Fruit fly (Drosophila melanogaster) whole organism, embryonic: Measurements from ENCODE around the gene Ssu72.
A peak's percentile ranks its signal among the peaks of the same experiment; 100 is the strongest.

Experiments used
- BEAF-32 ChIP-seq: fragments of 200-800 bp; sonication (Bioruptor generic); optimal IDR thresholded peaks from 3 replicates; lab custom pipeline; 2017; ENCODE audit warnings: missing biosample characterization, missing genetic modification characterization, mild to moderate bottlenecking, moderate library complexity, missing genetic modification reagents
- CG10959 ChIP-seq: fragments of 200-800 bp; sonication (Bioruptor generic); IDR thresholded peaks from 2 replicates; pipeline ENCODE4 v1.3.6; 2022; ENCODE audit warnings: missing biosample characterization, missing genetic modification characterization
- CG11456 ChIP-seq: fragments of 200-800 bp; sonication (Bioruptor generic); IDR thresholded peaks from 3 replicates; pipeline ENCODE4 v1.3.6; 2022; ENCODE audit warnings: missing biosample characterization, missing genetic modification characterization
- CG12299 ChIP-seq: fragments of 200-800 bp; sonication (Bioruptor generic); optimal IDR thresholded peaks from 2 replicates; lab custom pipeline; 2018; ENCODE audit warnings: missing biosample characterization, mild to moderate bottlenecking, missing genetic modification characterization
- CG1233 ChIP-seq: fragments of 200-800 bp; sonication (Bioruptor generic); optimal IDR thresholded peaks from 4 replicates; lab custom pipeline; 2018; ENCODE audit warnings: missing biosample characterization, mild to moderate bottlenecking, missing genetic modification characterization
- CG13123 ChIP-seq: fragments of 200-800 bp; sonication (Bioruptor generic); optimal IDR thresholded peaks from 2 replicates; lab custom pipeline; 2016; ENCODE audit warnings: missing biosample characterization, missing genetic modification characterization
- CG13424 ChIP-seq: fragments of 200-800 bp; sonication (Bioruptor generic); optimal IDR thresholded peaks from 2 replicates; lab custom pipeline; 2019; ENCODE audit warnings: missing biosample characterization, mild to moderate bottlenecking, missing genetic modification characterization, moderate library complexity
- CG14050 ChIP-seq: fragments of 200-800 bp; sonication (Bioruptor generic); IDR thresholded peaks from 3 replicates; pipeline ENCODE4 v1.3.6; 2022; ENCODE audit warnings: missing biosample characterization, missing genetic modification characterization
- CG15269 ChIP-seq: fragments of 200-800 bp; sonication (Bioruptor generic); optimal IDR thresholded peaks from 2 replicates; lab custom pipeline; 2018; ENCODE audit warnings: missing biosample characterization, mild to moderate bottlenecking, missing genetic modification characterization, moderate library complexity
- CG1529 ChIP-seq: fragments of 200-800 bp; sonication (Bioruptor generic); optimal IDR thresholded peaks from 3 replicates; lab custom pipeline; 2018; ENCODE audit warnings: missing biosample characterization, missing genetic modification characterization
- CG16813 ChIP-seq: fragments of 200-800 bp; sonication (Bioruptor generic); IDR thresholded peaks from 3 replicates; pipeline ENCODE4 v1.3.6; 2022; ENCODE audit warnings: missing biosample characterization, missing genetic modification characterization; ENCODE audit not compliant: partially characterized antibody
- CG16815 ChIP-seq: fragments of 200-800 bp; sonication (Bioruptor generic); optimal IDR thresholded peaks from 3 replicates; lab custom pipeline; 2017; ENCODE audit warnings: missing biosample characterization, mild to moderate bottlenecking, missing genetic modification characterization
- CG17568 ChIP-seq: fragments of 200-800 bp; sonication (Bioruptor generic); optimal IDR thresholded peaks from 2 replicates; lab custom pipeline; 2018; ENCODE audit warnings: missing biosample characterization, mild to moderate bottlenecking, missing genetic modification characterization, moderate library complexity
- CG17802 ChIP-seq: fragments of 200-800 bp; sonication (Bioruptor generic); optimal IDR thresholded peaks from 2 replicates; lab custom pipeline; 2018; ENCODE audit warnings: missing biosample characterization, mild to moderate bottlenecking, missing genetic modification characterization, moderate library complexity
- CG2875 ChIP-seq: fragments of 200-800 bp; sonication (Bioruptor generic); optimal IDR thresholded peaks from 2 replicates; lab custom pipeline; 2017; ENCODE audit warnings: missing biosample characterization, mild to moderate bottlenecking, missing genetic modification characterization, missing genetic modification reagents
- CG32532 ChIP-seq: fragments of 200-800 bp; sonication (Bioruptor generic); IDR thresholded peaks from 2 replicates; pipeline ENCODE4 v1.3.6; 2022; ENCODE audit warnings: missing biosample characterization, missing genetic modification characterization
- CG34224 ChIP-seq: fragments of 200-800 bp; sonication (Bioruptor generic); IDR thresholded peaks from 3 replicates; pipeline ENCODE4 v1.3.6; 2022; ENCODE audit warnings: missing biosample characterization, missing genetic modification characterization; ENCODE audit not compliant: partially characterized antibody
- CG42726 ChIP-seq: fragments of 200-800 bp; sonication (Bioruptor generic); IDR thresholded peaks from 2 replicates; pipeline ENCODE4 v1.3.6; 2022; ENCODE audit warnings: missing biosample characterization, missing genetic modification characterization; ENCODE audit not compliant: partially characterized antibody
- CG4328 ChIP-seq: fragments of 200-800 bp; sonication (Bioruptor generic); optimal IDR thresholded peaks from 3 replicates; lab custom pipeline; 2017; ENCODE audit warnings: missing biosample characterization, missing genetic modification reagents, missing genetic modification characterization
- CG4617 ChIP-seq: fragments of 200-800 bp; sonication (Bioruptor generic); optimal IDR thresholded peaks from 3 replicates; lab custom pipeline; 2016; ENCODE audit warnings: missing biosample characterization, missing genetic modification characterization, borderline replicate concordance
- CG6272 ChIP-seq: fragments of 200-800 bp; sonication (Bioruptor generic); IDR thresholded peaks from 2 replicates; pipeline ENCODE4 v1.3.6; 2022; ENCODE audit warnings: missing biosample characterization, missing genetic modification characterization
- CG7357 ChIP-seq: fragments of 200-800 bp; sonication (Bioruptor generic); IDR thresholded peaks from 3 replicates; pipeline ENCODE4 v1.3.6; 2022; ENCODE audit warnings: missing biosample characterization, missing genetic modification characterization
- CG7963 ChIP-seq: fragments of 200-800 bp; sonication (Bioruptor generic); IDR thresholded peaks from 3 replicates; pipeline ENCODE4 v1.3.6; 2022; ENCODE audit warnings: missing biosample characterization, missing genetic modification characterization; ENCODE audit not compliant: partially characterized antibody
- CkIIα-i1 ChIP-seq: fragments of 200-800 bp; sonication (Bioruptor generic); IDR thresholded peaks from 2 replicates; pipeline ENCODE4 v1.3.6; 2022; ENCODE audit warnings: missing biosample characterization, missing genetic modification characterization
- Doc3 ChIP-seq: fragments of 200-800 bp; sonication (Bioruptor generic); IDR thresholded peaks from 3 replicates; pipeline ENCODE4 v1.3.6; 2022; ENCODE audit warnings: missing biosample characterization, missing genetic modification characterization; ENCODE audit not compliant: partially characterized antibody
- Dref ChIP-seq: fragments of 200-800 bp; sonication (Bioruptor generic); IDR thresholded peaks from 2 replicates; pipeline ENCODE4 v1.3.6; 2022; ENCODE audit warnings: missing biosample characterization, missing genetic modification characterization
- E2f1 ChIP-seq: fragments of 200-800 bp; sonication (Bioruptor generic); IDR thresholded peaks from 2 replicates; pipeline ENCODE4 v1.3.6; 2022; ENCODE audit warnings: missing biosample characterization, missing genetic modification characterization
- ERR ChIP-seq: fragments of 200-800 bp; sonication (Bioruptor generic); optimal IDR thresholded peaks from 2 replicates; lab custom pipeline; 2016; ENCODE audit warnings: missing biosample characterization, missing genetic modification characterization
- Fer1 ChIP-seq: fragments of 200-800 bp; sonication (Bioruptor generic); optimal IDR thresholded peaks from 2 replicates; lab custom pipeline; 2017; ENCODE audit warnings: missing biosample characterization, mild to moderate bottlenecking, missing genetic modification characterization
- Fer3 ChIP-seq: fragments of 200-800 bp; sonication (Bioruptor generic); optimal IDR thresholded peaks from 2 replicates; lab custom pipeline; 2018; ENCODE audit warnings: missing biosample characterization, mild to moderate bottlenecking, missing genetic modification characterization, moderate library complexity
- Jarid2 ChIP-seq: fragments of 200-800 bp; sonication (Bioruptor generic); optimal IDR thresholded peaks from 3 replicates; lab custom pipeline; 2017; ENCODE audit warnings: mild to moderate bottlenecking, missing biosample characterization, missing genetic modification reagents, missing genetic modification characterization
- Max ChIP-seq: fragments of 200-800 bp; sonication (Bioruptor generic); optimal IDR thresholded peaks from 2 replicates; lab custom pipeline; 2016; ENCODE audit warnings: missing biosample characterization, mild to moderate bottlenecking, missing genetic modification characterization
- Med ChIP-seq: fragments of 200-800 bp; sonication (Bioruptor generic); peaks from one replicate; lab custom pipeline; 2016; ENCODE audit warnings: missing biosample characterization, missing genetic modification characterization, mild to moderate bottlenecking, inconsistent platforms, moderate library complexity
- Nf-YB ChIP-seq: fragments of 200-800 bp; sonication (Bioruptor generic); optimal IDR thresholded peaks from 3 replicates; lab custom pipeline; 2019; ENCODE audit warnings: missing biosample characterization, mild to moderate bottlenecking, missing genetic modification characterization, moderate library complexity
- Ssrp ChIP-seq: fragments of 200-800 bp; sonication (Bioruptor generic); optimal IDR thresholded peaks from 2 replicates; lab custom pipeline; 2018; ENCODE audit warnings: missing biosample characterization, mild to moderate bottlenecking, missing genetic modification characterization, moderate library complexity
- ase ChIP-seq: fragments of 200-800 bp; sonication (Bioruptor generic); IDR thresholded peaks from 3 replicates; pipeline ENCODE4 v1.3.6; 2022; ENCODE audit warnings: missing biosample characterization, missing genetic modification characterization
- crol ChIP-seq: fragments of 200-800 bp; sonication (Bioruptor generic); IDR thresholded peaks from 2 replicates; pipeline ENCODE4 v1.3.6; 2022; ENCODE audit warnings: missing biosample characterization, missing genetic modification characterization
- dmrt99B ChIP-seq: fragments of 200-800 bp; sonication (Bioruptor generic); optimal IDR thresholded peaks from 2 replicates; lab custom pipeline; 2018; ENCODE audit warnings: missing biosample characterization, mild to moderate bottlenecking, missing genetic modification characterization, moderate library complexity
- exex ChIP-seq: fragments of 200-800 bp; sonication (Bioruptor generic); optimal IDR thresholded peaks from 4 replicates; lab custom pipeline; 2018; ENCODE audit warnings: missing biosample characterization, mild to moderate bottlenecking, missing genetic modification characterization, moderate library complexity
- gem ChIP-seq: fragments of 200-800 bp; sonication (Bioruptor generic); optimal IDR thresholded peaks from 2 replicates; lab custom pipeline; 2019; ENCODE audit warnings: missing biosample characterization, mild to moderate bottlenecking, missing genetic modification characterization, moderate library complexity
- grau ChIP-seq: fragments of 200-800 bp; optimal IDR thresholded peaks from 3 replicates; lab custom pipeline; 2019; ENCODE audit warnings: missing biosample characterization, mild to moderate bottlenecking, missing genetic modification characterization, moderate library complexity
- h ChIP-seq: fragments of >200 bp; optimal IDR thresholded peaks from 2 replicates; lab custom pipeline; 2017
- hbn ChIP-seq: fragments of 200-800 bp; sonication (Bioruptor generic); IDR thresholded peaks from 2 replicates; pipeline ENCODE4 v1.3.6; 2022; ENCODE audit warnings: missing biosample characterization, missing genetic modification characterization; ENCODE audit not compliant: partially characterized antibody
- insv ChIP-seq, 2 experiments: fragments of 200-800 bp; sonication (Bioruptor generic); optimal IDR thresholded peaks; 3 replicates each; lab custom pipeline; 2016 to 2018; ENCODE audit warnings: missing biosample characterization in 2 of 2, missing genetic modification characterization in 2 of 2
- kni ChIP-seq: fragments of 200-800 bp; sonication (Bioruptor generic); optimal IDR thresholded peaks from 3 replicates; lab custom pipeline; 2017; ENCODE audit warnings: mild to moderate bottlenecking, missing biosample characterization, missing genetic modification reagents, missing genetic modification characterization
- sim ChIP-seq: fragments of 200-800 bp; sonication (Bioruptor generic); IDR thresholded peaks from 2 replicates; pipeline ENCODE4 v1.3.6; 2022; ENCODE audit warnings: missing biosample characterization, missing genetic modification characterization
- slbo ChIP-seq: fragments of 200-800 bp; sonication (Bioruptor generic); IDR thresholded peaks from 2 replicates; pipeline ENCODE4 v1.3.6; 2022; ENCODE audit warnings: missing biosample characterization, missing genetic modification characterization
- stwl ChIP-seq: fragments of 200-800 bp; sonication (Bioruptor generic); optimal IDR thresholded peaks from 3 replicates; lab custom pipeline; 2018; ENCODE audit warnings: missing biosample characterization, mild to moderate bottlenecking, missing genetic modification characterization, moderate library complexity
- wdn ChIP-seq: fragments of 200-800 bp; sonication (Bioruptor generic); IDR thresholded peaks from 2 replicates; pipeline ENCODE4 v1.3.6; 2022; ENCODE audit warnings: missing biosample characterization, missing genetic modification characterization
- wor ChIP-seq: fragments of 200-800 bp; sonication (Bioruptor generic); IDR thresholded peaks from 2 replicates; pipeline ENCODE4 v1.3.6; 2022; ENCODE audit warnings: missing biosample characterization, missing genetic modification characterization
- zfh2 ChIP-seq: fragments of 200-800 bp; sonication (Bioruptor generic); optimal IDR thresholded peaks from 2 replicates; lab custom pipeline; 2016; ENCODE audit warnings: missing biosample characterization, missing genetic modification characterization

Gene Ssu72

DNA sequence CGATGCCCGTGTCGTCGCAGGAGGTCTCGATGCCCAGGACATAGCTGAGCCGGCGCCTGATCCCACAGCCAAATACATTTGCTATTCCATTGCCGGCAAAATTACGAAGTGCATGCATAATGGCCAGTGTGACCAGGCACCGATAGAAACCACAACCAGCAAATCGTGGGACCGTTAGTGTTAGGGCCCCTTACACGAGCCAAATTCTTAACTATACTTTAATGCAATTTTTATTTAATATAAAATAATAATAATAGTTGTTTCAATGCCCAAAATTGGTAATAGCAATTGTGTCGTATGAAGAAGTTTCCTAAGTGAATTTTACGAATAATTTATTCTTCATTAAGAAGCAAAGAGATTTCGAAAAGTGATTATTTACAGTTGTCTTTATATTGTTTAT is 37.2 kb downstream of the Ssu72 start, which contains the start of gene Tcs4 (continued):
- TF ChIP-seq CG12299 (tag; lab: Kevin White, UChicago) = no peak
- no peak for TF ChIP-seq h (lab: Kevin White, UChicago)
- TF ChIP-seq CG1529 (GFP tag; lab: Kevin White, UChicago) = no peak
- TF ChIP-seq Ssrp = peak; percentile 5
- no peak for TF ChIP-seq zfh2 (GFP tag; lab: Kevin White, UChicago)
- TF ChIP-seq CG4617 (GFP tag; lab: Kevin White, UChicago) = peak; percentile 20
- no peak for TF ChIP-seq insv (GFP tag; optimal IDR thresholded peaks at IDR 0.05; lab: Kevin White, UChicago)
- TF ChIP-seq Fer1 (GFP tag; lab: Kevin White, UChicago) = peak; percentile 5
- TF ChIP-seq Med (GFP tag; lab: Kevin White, UChicago) = peak; percentile 76
- TF ChIP-seq Nf-YB (GFP tag; lab: Kevin White, UChicago) = no peak
- TF ChIP-seq E2f1 (GFP tag; lab: Robert Waterston, UW) = no peak
- no peak for TF ChIP-seq CG13123
- peak; percentile 71 for TF ChIP-seq gem (tag; lab: Kevin White, UChicago)
- no peak for TF ChIP-seq ase (GFP tag; lab: Robert Waterston, UW)
- no peak for TF ChIP-seq CG14050 (GFP tag; lab: Robert Waterston, UW)
- peak; percentile 42; the same call in 2 of the 3 replicates for TF ChIP-seq CG16813
- no peak for TF ChIP-seq CG2875
- TF ChIP-seq BEAF-32 = peak; percentile 8
- peak; percentile 56; the same call in 1 of the 2 replicates for TF ChIP-seq hbn (GFP tag; lab: Robert Waterston, UW)
- no peak for TF ChIP-seq CG6272 (GFP tag; lab: Robert Waterston, UW)
- no peak for TF ChIP-seq wdn (GFP tag; lab: Robert Waterston, UW)
- no peak for TF ChIP-seq CG17568 (GFP tag; lab: Kevin White, UChicago)
- TF ChIP-seq sim = no peak
- TF ChIP-seq CG15269 (tag; lab: Kevin White, UChicago) = no peak
- no peak for TF ChIP-seq exex
- no peak for TF ChIP-seq Max
- no peak for TF ChIP-seq CG7357 (GFP tag; lab: Robert Waterston, UW)
- peak; percentile 58 for TF ChIP-seq CG13424 (tag; lab: Kevin White, UChicago)
- TF ChIP-seq CG17802 = no peak
- TF ChIP-seq crol = no peak
- no peak for TF ChIP-seq wor (GFP tag; lab: Robert Waterston, UW)
- no peak for TF ChIP-seq CG16815
- TF ChIP-seq CG34224 (GFP tag; lab: Robert Waterston, UW) = peak; percentile 80
- TF ChIP-seq Jarid2 (GFP tag; lab: Kevin White, UChicago) = no peak
- no peak for TF ChIP-seq dmrt99B (tag; lab: Kevin White, UChicago)
- no peak for TF ChIP-seq CG1233 (GFP tag; lab: Kevin White, UChicago)
- no peak for TF ChIP-seq Fer3
- TF ChIP-seq CG11456 (GFP tag; lab: Robert Waterston, UW) = no peak
- no peak for TF ChIP-seq CG32532
- no peak for TF ChIP-seq kni (GFP tag; lab: Kevin White, UChicago)
- TF ChIP-seq CG10959 (GFP tag; lab: Robert Waterston, UW) = no peak
- TF ChIP-seq CG4328 (GFP tag; lab: Kevin White, UChicago) = no peak
- no peak for TF ChIP-seq ERR (GFP tag; lab: Kevin White, UChicago)
- TF ChIP-seq Dref (GFP tag; lab: Robert Waterston, UW) = no peak
- peak; percentile 100 for TF ChIP-seq stwl
- TF ChIP-seq slbo (GFP tag; lab: Robert Waterston, UW) = peak; percentile 20; the same call in 1 of the 2 replicates
- peak; percentile 48 for TF ChIP-seq grau (tag; lab: Kevin White, UChicago)
- no peak for TF ChIP-seq CG7963 (GFP tag; lab: Robert Waterston, UW)
- TF ChIP-seq CkIIα-i1 (GFP tag; lab: Robert Waterston, UW) = no peak
- TF ChIP-seq Doc3 (GFP tag; lab: Robert Waterston, UW) = 0 out of 3 replicates have a peak, but pooled peaks have one; percentile 48
- TF ChIP-seq CG42726 (GFP tag; lab: Robert Waterston, UW) = no peak
